Fruit fly (Drosophila melanogaster): ENCODE results near the gene ND-MLRQ.

ND-MLRQ gene

dm6 chr3L:23339079-23339727, at the start of gene ND-MLRQ:
Gene ND-MLRQ (plus strand): TSS chr3L:23339326.
- TF ChIP-seq noc (tag; optimal IDR thresholded peaks at IDR 0.05), result no peak

- TF ChIP-seq noc (tag; optimal IDR thresholded peaks at IDR 0.05), result no peak
These were observed 2.6 kb upstream of the ND-MLRQ start for dm6 chr3L:23336557-23336956.

dm6 chr3L:23337939-23338338, 1.2 kb upstream of the ND-MLRQ start, which contains the start of gene alpha-Cat:
Gene alpha-Cat (minus strand): TSS chr3L:23338100.
- no peak for TF ChIP-seq noc (tag; optimal IDR thresholded peaks at IDR 0.05)

- TF ChIP-seq noc (tag; optimal IDR thresholded peaks at IDR 0.05), result no peak
These were observed 944 bp downstream of the ND-MLRQ start for dm6 chr3L:23340070-23340469.

- no peak for TF ChIP-seq noc (tag; optimal IDR thresholded peaks at IDR 0.05)
These were observed 4.3 kb downstream of the ND-MLRQ start for dm6 chr3L:23343438-23343837.

- TF ChIP-seq noc (tag; optimal IDR thresholded peaks at IDR 0.05), result no peak
These were observed 7.6 kb downstream of the ND-MLRQ start for dm6 chr3L:23346715-23347114.
